Fruit fly (Drosophila melanogaster) whole organism, embryonic: ENCODE results near the gene Or83a.

Experiments used
- Antp ChIP-seq: fragments of 200-800 bp; sonication (Bioruptor generic); optimal IDR thresholded peaks from 3 replicates; lab custom pipeline; 2016; ENCODE audit warnings: missing biosample characterization, missing genetic modification characterization
- BtbVII ChIP-seq: fragments of 200-800 bp; sonication (Bioruptor generic); optimal IDR thresholded peaks from 3 replicates; lab custom pipeline; 2017; ENCODE audit warnings: missing biosample characterization, mild to moderate bottlenecking, missing genetic modification characterization
- CG10543 ChIP-seq: fragments of 200-800 bp; sonication (Bioruptor generic); optimal IDR thresholded peaks from 3 replicates; lab custom pipeline; 2017; ENCODE audit warnings: missing biosample characterization, mild to moderate bottlenecking, missing genetic modification characterization, moderate library complexity
- CG10959 ChIP-seq: fragments of 200-800 bp; sonication (Bioruptor generic); IDR thresholded peaks from 2 replicates; pipeline ENCODE4 v1.3.6; 2022; ENCODE audit warnings: missing biosample characterization, missing genetic modification characterization
- CG10979 ChIP-seq: fragments of 200-800 bp; sonication (Bioruptor generic); optimal IDR thresholded peaks from 2 replicates; lab custom pipeline; 2018; ENCODE audit warnings: missing biosample characterization, mild to moderate bottlenecking, missing genetic modification characterization, moderate library complexity
- CG11093 ChIP-seq: fragments of 200-800 bp; sonication (Bioruptor generic); IDR thresholded peaks from 3 replicates; pipeline ENCODE4 v1.3.6; 2022; ENCODE audit warnings: missing biosample characterization, missing genetic modification characterization
- CG11723 ChIP-seq: fragments of 200-800 bp; sonication (Bioruptor generic); optimal IDR thresholded peaks from 2 replicates; lab custom pipeline; 2017; ENCODE audit warnings: missing biosample characterization, mild to moderate bottlenecking, missing genetic modification characterization
- CG12219 ChIP-seq: fragments of 200-800 bp; sonication (Bioruptor generic); optimal IDR thresholded peaks from 3 replicates; lab custom pipeline; 2018; ENCODE audit warnings: missing biosample characterization, mild to moderate bottlenecking, missing genetic modification characterization
- CG13894 ChIP-seq: fragments of 200-800 bp; sonication (Bioruptor generic); optimal IDR thresholded peaks from 3 replicates; lab custom pipeline; 2018; ENCODE audit warnings: missing biosample characterization, mild to moderate bottlenecking, missing genetic modification characterization, moderate library complexity
- CG14860 ChIP-seq: fragments of 200-800 bp; sonication (Bioruptor generic); IDR thresholded peaks from 3 replicates; pipeline ENCODE4 v1.3.6; 2022; ENCODE audit warnings: missing biosample characterization, missing genetic modification characterization; ENCODE audit not compliant: partially characterized antibody
- CG15696 ChIP-seq: fragments of 200-800 bp; sonication (Bioruptor generic); optimal IDR thresholded peaks from 2 replicates; lab custom pipeline; 2019; ENCODE audit warnings: missing biosample characterization, mild to moderate bottlenecking, missing genetic modification characterization, moderate library complexity
- CG16813 ChIP-seq: fragments of 200-800 bp; sonication (Bioruptor generic); IDR thresholded peaks from 3 replicates; pipeline ENCODE4 v1.3.6; 2022; ENCODE audit warnings: missing biosample characterization, missing genetic modification characterization; ENCODE audit not compliant: partially characterized antibody
- CG17385 ChIP-seq: fragments of 200-800 bp; sonication (Bioruptor generic); optimal IDR thresholded peaks from 3 replicates; lab custom pipeline; 2018; ENCODE audit warnings: missing biosample characterization, mild to moderate bottlenecking, missing genetic modification characterization
- CG18011 ChIP-seq: fragments of 200-800 bp; sonication (Bioruptor generic); optimal IDR thresholded peaks from 2 replicates; lab custom pipeline; 2017; ENCODE audit warnings: missing biosample characterization, missing genetic modification characterization, mild to moderate bottlenecking, moderate library complexity, missing genotype
- CG30403 ChIP-seq: fragments of 200-800 bp; sonication (Bioruptor generic); optimal IDR thresholded peaks from 3 replicates; lab custom pipeline; 2016; ENCODE audit warnings: missing biosample characterization, missing genetic modification characterization
- CG3847 ChIP-seq: fragments of 200-800 bp; sonication (Bioruptor generic); IDR thresholded peaks from 2 replicates; pipeline ENCODE4 v1.3.6; 2022; ENCODE audit warnings: missing biosample characterization, missing genetic modification characterization
- CG42726 ChIP-seq: fragments of 200-800 bp; sonication (Bioruptor generic); IDR thresholded peaks from 2 replicates; pipeline ENCODE4 v1.3.6; 2022; ENCODE audit warnings: missing biosample characterization, missing genetic modification characterization; ENCODE audit not compliant: partially characterized antibody
- CG43689 ChIP-seq: fragments of 200-800 bp; sonication (Bioruptor generic); IDR thresholded peaks from 2 replicates; pipeline ENCODE4 v1.3.6; 2022; ENCODE audit warnings: missing biosample characterization, missing genetic modification characterization
- CG6175 ChIP-seq: fragments of 200-800 bp; sonication (Bioruptor generic); IDR thresholded peaks from 3 replicates; pipeline ENCODE4 v1.3.6; 2022; ENCODE audit warnings: missing biosample characterization, missing genetic modification characterization
- CG6791 ChIP-seq: fragments of 200-800 bp; sonication (Bioruptor generic); IDR thresholded peaks from 3 replicates; pipeline ENCODE4 v1.3.6; 2022; ENCODE audit warnings: missing biosample characterization, missing genetic modification characterization; ENCODE audit not compliant: partially characterized antibody
- CG9437 ChIP-seq: fragments of 200-800 bp; sonication (Bioruptor generic); optimal IDR thresholded peaks from 2 replicates; lab custom pipeline; 2018; ENCODE audit warnings: missing biosample characterization, mild to moderate bottlenecking, missing genetic modification characterization
- Dbx ChIP-seq: fragments of 200-800 bp; sonication (Bioruptor generic); IDR thresholded peaks from 3 replicates; pipeline ENCODE4 v1.3.6; 2022; ENCODE audit warnings: missing biosample characterization, missing genetic modification characterization
- Dip2 ChIP-seq: fragments of 200-800 bp; sonication (Bioruptor generic); IDR thresholded peaks from 2 replicates; pipeline ENCODE4 v1.3.6; 2022; ENCODE audit warnings: missing biosample characterization, missing genetic modification characterization
- Elba2 ChIP-seq: fragments of 200-800 bp; sonication (Bioruptor generic); optimal IDR thresholded peaks from 3 replicates; lab custom pipeline; 2016; ENCODE audit warnings: missing biosample characterization, missing genetic modification characterization
- Hr78 ChIP-seq, 2 experiments: fragments of 200-800 bp in 1 of 2; fragments of >200 bp in 1 of 2; sonication (Bioruptor generic) in 1 of 2; optimal IDR thresholded peaks; 2 replicates each; lab custom pipeline; 2017 to 2019; ENCODE audit warnings: missing biosample characterization in 2 of 2, missing genetic modification characterization in 2 of 2, mild to moderate bottlenecking in 1 of 2, moderate library complexity in 1 of 2
- Med ChIP-seq: fragments of 200-800 bp; sonication (Bioruptor generic); peaks from one replicate; lab custom pipeline; 2016; ENCODE audit warnings: missing biosample characterization, missing genetic modification characterization, mild to moderate bottlenecking, inconsistent platforms, moderate library complexity
- TFAM ChIP-seq: fragments of 200-800 bp; sonication (Bioruptor generic); optimal IDR thresholded peaks from 2 replicates; lab custom pipeline; 2017; ENCODE audit warnings: missing biosample characterization, missing genetic modification characterization, inconsistent platforms
- amos ChIP-seq: fragments of 200-800 bp; sonication (Bioruptor generic); IDR thresholded peaks from 2 replicates; pipeline ENCODE4 v1.3.6; 2022; ENCODE audit warnings: missing biosample characterization, missing genetic modification characterization; ENCODE audit not compliant: partially characterized antibody
- ara ChIP-seq: fragments of 200-800 bp; sonication (Bioruptor generic); IDR thresholded peaks from 2 replicates; pipeline ENCODE4 v1.3.6; 2022; ENCODE audit warnings: missing biosample characterization, missing genetic modification characterization
- cato ChIP-seq: fragments of 200-800 bp; sonication (Bioruptor generic); optimal IDR thresholded peaks from 2 replicates; lab custom pipeline; 2016; ENCODE audit warnings: missing biosample characterization, missing genetic modification characterization, borderline replicate concordance
- chinmo ChIP-seq: fragments of 200-800 bp; sonication (Bioruptor generic); IDR thresholded peaks from 4 replicates; pipeline ENCODE4 v1.3.6; 2022; ENCODE audit warnings: missing biosample characterization, missing genetic modification characterization; ENCODE audit not compliant: partially characterized antibody
- crp ChIP-seq, 2 experiments: fragments of 200-800 bp; sonication (Bioruptor generic); optimal IDR thresholded peaks; 2 replicates in 1 of 2; 3 replicates in 1 of 2; lab custom pipeline; 2017; ENCODE audit warnings: missing biosample characterization in 2 of 2, missing genetic modification characterization in 2 of 2, mild to moderate bottlenecking in 1 of 2, moderate library complexity in 1 of 2
- dysf ChIP-seq: fragments of 200-800 bp; sonication (Bioruptor generic); IDR thresholded peaks from 3 replicates; pipeline ENCODE4 v1.3.6; 2022; ENCODE audit warnings: missing biosample characterization, missing genetic modification characterization
- eyg ChIP-seq: fragments of 200-800 bp; sonication (Bioruptor generic); optimal IDR thresholded peaks from 3 replicates; lab custom pipeline; 2016; ENCODE audit warnings: missing biosample characterization, missing genetic modification characterization
- fd102C ChIP-seq: fragments of 200-800 bp; sonication (Bioruptor generic); optimal IDR thresholded peaks from 2 replicates; lab custom pipeline; 2018; ENCODE audit warnings: missing biosample characterization, mild to moderate bottlenecking, missing genetic modification characterization, moderate library complexity
- insv ChIP-seq, 2 experiments: fragments of 200-800 bp; sonication (Bioruptor generic); optimal IDR thresholded peaks; 3 replicates each; lab custom pipeline; 2016 to 2018; ENCODE audit warnings: missing biosample characterization in 2 of 2, missing genetic modification characterization in 2 of 2
- kni ChIP-seq: fragments of 200-800 bp; sonication (Bioruptor generic); optimal IDR thresholded peaks from 3 replicates; lab custom pipeline; 2017; ENCODE audit warnings: mild to moderate bottlenecking, missing biosample characterization, missing genetic modification reagents, missing genetic modification characterization
- lola ChIP-seq, 3 experiments: fragments of >200 bp in 2 of 3; fragments of 200-800 bp in 1 of 3; sonication (Bioruptor generic) in 1 of 3; optimal IDR thresholded peaks; 2 replicates each; lab custom pipeline; 2017 to 2019; ENCODE audit warnings: missing biosample characterization in 3 of 3, missing genetic modification characterization in 3 of 3, mild to moderate bottlenecking in 1 of 3, moderate library complexity in 1 of 3
- mam ChIP-seq: fragments of 200-800 bp; sonication (Bioruptor generic); optimal IDR thresholded peaks from 3 replicates; lab custom pipeline; 2016; ENCODE audit warnings: missing biosample characterization, missing genetic modification characterization
- nerfin-2 ChIP-seq: fragments of 200-800 bp; sonication (Bioruptor generic); IDR thresholded peaks from 2 replicates; pipeline ENCODE4 v1.3.6; 2022; ENCODE audit warnings: missing biosample characterization, missing genetic modification characterization; ENCODE audit not compliant: partially characterized antibody
- nom ChIP-seq: fragments of 200-800 bp; sonication (Bioruptor generic); optimal IDR thresholded peaks from 2 replicates; lab custom pipeline; 2017; ENCODE audit warnings: missing biosample characterization, missing genetic modification characterization, mild to moderate bottlenecking, moderate library complexity, missing genetic modification reagents
- oc ChIP-seq: fragments of 200-800 bp; sonication (Bioruptor generic); optimal IDR thresholded peaks from 2 replicates; lab custom pipeline; 2018; ENCODE audit warnings: missing biosample characterization, mild to moderate bottlenecking, missing genetic modification characterization, moderate library complexity
- seq ChIP-seq: fragments of 200-800 bp; sonication (Bioruptor generic); IDR thresholded peaks from 2 replicates; pipeline ENCODE4 v1.3.6; 2022; ENCODE audit warnings: missing biosample characterization, missing genetic modification characterization
- vvl ChIP-seq: fragments of 200-800 bp; sonication (Bioruptor generic); IDR thresholded peaks from 2 replicates; pipeline ENCODE4 v1.3.6; 2022; ENCODE audit warnings: missing biosample characterization, missing genetic modification characterization
- zen2 ChIP-seq: fragments of 200-800 bp; sonication (Bioruptor generic); IDR thresholded peaks from 3 replicates; pipeline ENCODE4 v1.3.6; 2022; ENCODE audit warnings: missing biosample characterization, missing genetic modification characterization; ENCODE audit not compliant: partially characterized antibody
- zfh2 ChIP-seq: fragments of 200-800 bp; sonication (Bioruptor generic); optimal IDR thresholded peaks from 2 replicates; lab custom pipeline; 2016; ENCODE audit warnings: missing biosample characterization, missing genetic modification characterization

The Or83a gene

dm6 chr3R:5389034-5389433 is 10.0 kb downstream of the Or83a start:
- TF ChIP-seq oc (tag; lab: Kevin White, UChicago) (peak; percentile 2), zfh2 (GFP tag; lab: Kevin White, UChicago) (no peak), Dip2 (GFP tag; lab: Robert Waterston, UW) (no peak), vvl (peak; percentile 15; the same call in 1 of the 2 replicates), nom (GFP tag; lab: Kevin White, UChicago) (peak; percentile 10), CG6175 (GFP tag; lab: Robert Waterston, UW) (0 out of 3 replicates have a peak, but pooled peaks have one; percentile 13), Hr78 (GFP tag; optimal IDR thresholded peaks at IDR 0.05; lab: Kevin White, UChicago) (peak in 1 of 2 experiments; percentile 76), CG3847 (no peak), lola (GFP tag; optimal IDR thresholded peaks at IDR 0.05; lab: Kevin White, UChicago) (no peak), chinmo (GFP tag; lab: Robert Waterston, UW) (0 out of 4 replicates have a peak, but pooled peaks have one; percentile 43), dysf (GFP tag; lab: Robert Waterston, UW) (no peak), kni (GFP tag; lab: Kevin White, UChicago) (peak; percentile 62)

- TF ChIP-seq ara (GFP tag; lab: Robert Waterston, UW): no peak
- no peak for TF ChIP-seq CG15696 (tag; lab: Kevin White, UChicago)
- TF ChIP-seq CG18011 (GFP tag; lab: Kevin White, UChicago): no peak
- TF ChIP-seq eyg: no peak
- 0 out of 2 replicates have a peak, but pooled peaks have one; percentile 21 for TF ChIP-seq nerfin-2 (GFP tag; lab: Robert Waterston, UW)
- TF ChIP-seq Med (GFP tag; lab: Kevin White, UChicago): no peak
- no peak for TF ChIP-seq CG14860
- TF ChIP-seq CG43689 (GFP tag; lab: Robert Waterston, UW): no peak
- TF ChIP-seq CG10959: no peak
- TF ChIP-seq BtbVII (GFP tag; lab: Kevin White, UChicago): no peak
- no peak for TF ChIP-seq CG30403 (GFP tag; lab: Kevin White, UChicago)
- TF ChIP-seq CG13894 (tag; lab: Kevin White, UChicago): no peak
- peak; percentile 47; the same call in 1 of the 3 replicates for TF ChIP-seq CG6791 (GFP tag; lab: Robert Waterston, UW)
- TF ChIP-seq CG12219: no peak
- TF ChIP-seq fd102C (GFP tag; lab: Kevin White, UChicago): no peak
- TF ChIP-seq CG9437 (GFP tag; lab: Kevin White, UChicago): no peak
- TF ChIP-seq CG10979 (tag; lab: Kevin White, UChicago): no peak
- no peak for TF ChIP-seq CG10543 (GFP tag; lab: Kevin White, UChicago)
- 0 out of 4 replicates have a peak, but pooled peaks have one; percentile 77 for TF ChIP-seq chinmo (GFP tag; lab: Robert Waterston, UW)
- TF ChIP-seq Dbx (GFP tag; lab: Robert Waterston, UW): no peak
- no peak for TF ChIP-seq zen2 (GFP tag; lab: Robert Waterston, UW)
- TF ChIP-seq TFAM (GFP tag; lab: Kevin White, UChicago): no peak
- peak; percentile 12; the same call in 1 of the 3 replicates for TF ChIP-seq CG16813 (GFP tag; lab: Robert Waterston, UW)
- TF ChIP-seq CG17385: no peak
- TF ChIP-seq cato: no peak
- TF ChIP-seq dysf (GFP tag; lab: Robert Waterston, UW): no peak
- TF ChIP-seq CG11093 (GFP tag; lab: Robert Waterston, UW): no peak
- TF ChIP-seq Elba2 (GFP tag; lab: Kevin White, UChicago): no peak
- TF ChIP-seq lola (GFP tag; optimal IDR thresholded peaks at IDR 0.05; lab: Kevin White, UChicago): no peak
- peak; percentile 36; the same call in 1 of the 2 replicates for TF ChIP-seq seq (GFP tag; lab: Robert Waterston, UW)
- TF ChIP-seq insv (GFP tag; optimal IDR thresholded peaks at IDR 0.05; lab: Kevin White, UChicago): no peak
- peak in 1 of 2 experiments; percentile 26 for TF ChIP-seq crp (GFP tag; optimal IDR thresholded peaks at IDR 0.05; lab: Kevin White, UChicago)
- TF ChIP-seq mam (GFP tag; lab: Kevin White, UChicago): no peak
- peak; percentile 31; the same call in 1 of the 2 replicates for TF ChIP-seq amos (GFP tag; lab: Robert Waterston, UW)
- TF ChIP-seq Antp (GFP tag; lab: Kevin White, UChicago): no peak
- 0 out of 2 replicates have a peak, but pooled peaks have one; percentile 9 for TF ChIP-seq CG42726 (GFP tag; lab: Robert Waterston, UW)
- TF ChIP-seq CG11723: no peak
These were observed 11.0 kb downstream of the Or83a start for dm6 chr3R:5387996-5388395.
